Fruit fly (Drosophila melanogaster): Measurements from ENCODE around the gene Cpr76Ba.
"Not testable (repeated sequence)": the region's sequence is repeated elsewhere in the genome, so short reads cannot be mapped to it uniquely, and the experiment has no call there.

The Cpr76Ba gene

DNA sequence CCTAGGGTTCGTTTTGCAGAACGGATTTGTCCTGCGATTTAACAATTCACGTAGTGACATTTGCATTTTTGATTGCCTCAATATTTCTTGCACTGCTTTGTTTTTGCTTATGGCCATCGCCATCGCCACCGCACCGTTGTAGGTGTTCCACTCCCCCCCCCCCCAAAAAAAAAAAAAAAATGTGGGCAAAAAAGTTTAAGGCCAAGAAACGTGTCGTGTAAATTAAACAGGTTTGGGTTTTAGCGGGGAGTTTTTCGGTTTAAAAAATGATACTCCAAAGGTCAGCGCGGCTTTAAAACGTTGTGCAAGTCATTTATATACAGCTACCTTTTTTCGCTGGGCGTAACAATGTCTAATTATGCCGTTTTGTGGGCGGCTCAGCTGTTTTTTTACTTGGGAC lies 36.9 kb downstream of the Cpr76Ba start:
- peak; percentile 52; the same call in 1 of the 4 replicates for TF ChIP-seq chinmo (GFP tag; IDR thresholded peaks at IDR 0.05; ENCODE audit: partially characterized antibody)
- no peak for TF ChIP-seq slou (GFP tag; optimal IDR thresholded peaks at IDR 0.05)
- TF ChIP-seq Hr78 (GFP tag; optimal IDR thresholded peaks at IDR 0.05): peak in 1 of 2 experiments; percentile 1
- peak; percentile 48 for TF ChIP-seq sqz (GFP tag; optimal IDR thresholded peaks at IDR 0.05)

- TF ChIP-seq CG8089 (GFP tag; optimal IDR thresholded peaks at IDR 0.05); CG14667 (GFP tag; IDR thresholded peaks at IDR 0.05); Ptx1 (GFP tag; IDR thresholded peaks at IDR 0.05): not testable (repeated sequence)
Observed at dm6 chr3L:19475478-19475877, 42.7 kb downstream of the Cpr76Ba start, which contains the start of the genes CG18294 and CG32213. CG18294 (minus strand) TSS chr3L:19475578. CG32213 (plus strand) TSS chr3L:19475839.

DNA sequence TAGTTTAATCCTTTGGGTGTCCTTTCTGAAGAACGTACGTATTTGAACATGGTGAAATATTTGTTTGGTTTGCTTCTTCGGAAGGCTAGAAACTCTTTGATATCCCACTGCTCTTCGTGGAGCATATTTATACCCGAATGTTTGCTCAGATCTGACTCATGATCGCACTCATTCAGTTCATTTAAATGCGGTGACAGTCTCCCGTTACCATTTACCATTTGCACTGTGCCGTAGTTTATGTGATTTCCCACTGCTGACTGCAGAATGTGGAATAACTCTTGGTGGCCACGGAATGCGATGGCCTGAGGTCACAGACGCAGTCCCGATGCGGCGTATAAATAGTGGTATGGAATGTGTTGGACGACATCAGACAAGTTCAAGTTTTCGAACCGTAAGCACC lies 46.0 kb downstream of the Cpr76Ba start, which contains the start of the genes 825-Oak and CG12519:
825-Oak (minus strand) TSS at position 101 of the 400 bp plus-strand sequence.
CG12519 (plus strand) TSS at position 364 of the 400 bp plus-strand sequence.
- TF ChIP-seq gsb (GFP tag; IDR thresholded peaks at IDR 0.05); CG4617 (GFP tag; optimal IDR thresholded peaks at IDR 0.05; ENCODE audit: borderline replicate concordance); CG5953 (GFP tag; IDR thresholded peaks at IDR 0.05): not testable (repeated sequence)

Measured in whole organism, embryonic.